Worm (Caenorhabditis elegans): ENCODE results near the gene Y54F10BM.9.

The Y54F10BM.9 gene

DNA sequence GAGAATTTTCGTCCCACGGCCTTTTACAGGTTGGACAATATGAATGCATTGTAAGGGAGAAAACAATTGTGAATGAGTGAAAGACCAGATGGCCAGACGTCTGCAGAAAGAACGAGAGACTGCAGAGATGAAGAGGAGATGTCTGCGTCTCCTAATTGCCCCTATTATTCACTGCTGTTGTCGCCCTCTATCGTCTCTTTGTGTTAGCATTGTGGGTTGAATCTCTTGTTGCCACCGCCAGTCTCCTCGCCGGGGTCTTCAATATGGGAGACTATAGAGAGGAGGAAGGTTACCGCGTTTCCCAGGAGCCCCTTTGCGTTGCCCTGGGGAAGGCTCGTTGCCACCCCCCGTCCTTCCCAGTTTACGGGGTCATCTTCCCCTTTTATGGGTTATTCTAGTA, at the start of gene Y54F10BM.9:
Y54F10BM.9 (minus strand) TSS at position 61 of the 400 bp plus-strand sequence.
- TF ChIP-seq mml-1 (tag; optimal IDR thresholded peaks at IDR 0.05) (no peak), nhr-25 (tag; optimal IDR thresholded peaks at IDR 0.05) (peak; percentile 3), nhr-12 (tag; optimal IDR thresholded peaks at IDR 0.05) (no peak), pha-4 (tag; optimal IDR thresholded peaks at IDR 0.05) (peak; percentile 61), hmg-11 (tag; optimal IDR thresholded peaks at IDR 0.05) (peak; percentile 63), ceh-28 (tag; optimal IDR thresholded peaks at IDR 0.05) (peak; percentile 19), nfya-1 (tag; optimal IDR thresholded peaks at IDR 0.05; ENCODE audit: insufficient read depth) (peak; percentile 56)

DNA sequence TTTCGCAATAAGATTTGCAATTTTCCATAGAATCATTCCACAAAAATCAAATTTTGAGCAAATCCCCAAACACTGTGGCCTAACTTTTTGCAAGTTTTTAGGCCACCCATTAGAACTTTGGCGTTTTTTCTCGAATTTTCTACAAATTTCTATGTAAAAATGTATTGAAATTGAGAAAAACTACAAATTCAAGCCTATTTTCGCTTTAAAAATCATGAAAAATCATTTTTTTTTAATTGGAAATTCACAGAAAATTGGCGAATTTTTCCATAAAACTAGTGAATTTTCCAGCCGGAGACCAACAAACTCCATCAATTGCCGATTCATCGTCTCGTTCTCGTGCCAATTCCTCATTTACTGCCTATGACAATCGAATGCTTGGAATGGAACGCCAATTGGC, 45.2 kb upstream of the Y54F10BM.9 start:
- TF ChIP-seq ztf-4 (tag; optimal IDR thresholded peaks at IDR 0.05), result no peak
- TF ChIP-seq sea-2 (GFP tag; optimal IDR thresholded peaks at IDR 0.05), result no peak
- TF ChIP-seq pqm-1 (tag; optimal IDR thresholded peaks at IDR 0.05), result no peak
- TF ChIP-seq nhr-25 (tag; optimal IDR thresholded peaks at IDR 0.05), result no peak
- no peak for TF ChIP-seq egl-27 (tag; optimal IDR thresholded peaks at IDR 0.05)
- TF ChIP-seq ama-1 (optimal IDR thresholded peaks at IDR 0.05), result no peak
- TF ChIP-seq nhr-28 (tag; optimal IDR thresholded peaks at IDR 0.05), result no peak
- no peak for TF ChIP-seq ceh-16 (tag; optimal IDR thresholded peaks at IDR 0.05)
- no peak for TF ChIP-seq jun-1 (tag; optimal IDR thresholded peaks at IDR 0.05)
- no peak for TF ChIP-seq pha-4 (tag; optimal IDR thresholded peaks at IDR 0.05)
- no peak for TF ChIP-seq snpc-4 (tag; optimal IDR thresholded peaks at IDR 0.05)
- no peak for TF ChIP-seq unc-39 (tag; optimal IDR thresholded peaks at IDR 0.05)
- TF ChIP-seq zag-1 (tag; optimal IDR thresholded peaks at IDR 0.05), result no peak
- TF ChIP-seq R02D3.7 (tag; optimal IDR thresholded peaks at IDR 0.05), result no peak
- TF ChIP-seq lin-39 (tag; optimal IDR thresholded peaks at IDR 0.05), result no peak
- no peak for TF ChIP-seq mdl-1 (tag; optimal IDR thresholded peaks at IDR 0.05)
- no peak for TF ChIP-seq hmg-11 (tag; optimal IDR thresholded peaks at IDR 0.05)

- TF ChIP-seq lsy-12 (tag; optimal IDR thresholded peaks at IDR 0.05) (no peak), ceh-28 (tag; optimal IDR thresholded peaks at IDR 0.05) (no peak), nhr-12 (tag; optimal IDR thresholded peaks at IDR 0.05) (no peak)
Measured at ce11 chrIII:2347291-2347690, 42.6 kb upstream of the Y54F10BM.9 start, which contains the start of gene gip-1. TSS of gene gip-1 (plus strand) at chrIII:2347591.

DNA sequence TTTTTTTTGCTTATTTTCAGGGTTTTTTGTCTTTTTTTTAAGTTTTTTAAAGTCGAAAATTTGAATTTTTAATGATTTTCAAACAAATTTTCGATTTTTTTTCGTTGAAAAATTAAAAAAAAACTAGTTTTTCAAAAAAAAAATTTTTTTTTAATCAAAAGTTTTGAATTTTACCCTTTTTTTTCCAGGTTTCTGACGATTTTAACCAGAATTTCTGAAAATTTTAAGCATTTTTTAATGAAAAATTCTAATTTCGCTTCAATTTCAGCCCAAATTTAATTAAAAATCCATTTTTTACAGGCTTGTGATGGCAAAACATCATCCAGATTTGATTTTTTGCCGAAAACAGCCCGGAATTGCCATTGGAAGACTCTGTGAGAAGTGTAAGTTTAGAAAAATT, 38.5 kb upstream of the Y54F10BM.9 start, which contains the start of gene phf-5:
phf-5 (plus strand) TSS at position 301 of the 400 bp plus-strand sequence.
- TF ChIP-seq daf-12 (tag; optimal IDR thresholded peaks at IDR 0.05), result no peak
- TF ChIP-seq ZK546.5 (tag; optimal IDR thresholded peaks at IDR 0.05), result no peak
- no peak for TF ChIP-seq aly-2 (tag; optimal IDR thresholded peaks at IDR 0.05)
- TF ChIP-seq nhr-23 (tag; optimal IDR thresholded peaks at IDR 0.05), result no peak
- no peak for TF ChIP-seq egl-5 (tag; optimal IDR thresholded peaks at IDR 0.05)
- no peak for TF ChIP-seq nhr-76 (tag; optimal IDR thresholded peaks at IDR 0.05)
- no peak for TF ChIP-seq R02D3.7 (tag; optimal IDR thresholded peaks at IDR 0.05)
- TF ChIP-seq snpc-4 (tag; optimal IDR thresholded peaks at IDR 0.05), result no peak
- no peak for TF ChIP-seq mdl-1 (tag; optimal IDR thresholded peaks at IDR 0.05)
- no peak for TF ChIP-seq nhr-67 (tag; optimal IDR thresholded peaks at IDR 0.05)
- TF ChIP-seq eor-1 (tag; optimal IDR thresholded peaks at IDR 0.05), result no peak
- TF ChIP-seq ceh-82 (tag; optimal IDR thresholded peaks at IDR 0.05), result no peak
- no peak for TF ChIP-seq skn-1 (tag; optimal IDR thresholded peaks at IDR 0.05)
- TF ChIP-seq tbx-2 (tag; optimal IDR thresholded peaks at IDR 0.05), result no peak
- no peak for TF ChIP-seq ama-1 (optimal IDR thresholded peaks at IDR 0.05)
- TF ChIP-seq ztf-11 (tag; optimal IDR thresholded peaks at IDR 0.05), result no peak
- TF ChIP-seq jun-1 (tag; optimal IDR thresholded peaks at IDR 0.05), result no peak
- no peak for TF ChIP-seq sea-2 (GFP tag; optimal IDR thresholded peaks at IDR 0.05)

- TF ChIP-seq ceh-9 (tag; optimal IDR thresholded peaks at IDR 0.05), result no peak
- TF ChIP-seq snpc-4 (tag; optimal IDR thresholded peaks at IDR 0.05), result no peak
- TF ChIP-seq nhr-25 (tag; optimal IDR thresholded peaks at IDR 0.05), result no peak
- TF ChIP-seq hmg-11 (tag; optimal IDR thresholded peaks at IDR 0.05), result peak; percentile 8
- no peak for TF ChIP-seq jun-1 (tag; optimal IDR thresholded peaks at IDR 0.05)
- TF ChIP-seq lin-39 (tag; optimal IDR thresholded peaks at IDR 0.05), result peak; percentile 2
- no peak for TF ChIP-seq nhr-237 (tag; optimal IDR thresholded peaks at IDR 0.05)
- no peak for TF ChIP-seq fkh-2 (tag; optimal IDR thresholded peaks at IDR 0.05)
- no peak for TF ChIP-seq mml-1 (tag; optimal IDR thresholded peaks at IDR 0.05)
- TF ChIP-seq fos-1 (tag; optimal IDR thresholded peaks at IDR 0.05), result no peak
- no peak for TF ChIP-seq fkh-10 (GFP tag; optimal IDR thresholded peaks at IDR 0.05)
- TF ChIP-seq ceh-82 (tag; optimal IDR thresholded peaks at IDR 0.05), result no peak
- TF ChIP-seq unc-39 (tag; optimal IDR thresholded peaks at IDR 0.05), result no peak
- TF ChIP-seq ZK546.5 (tag; optimal IDR thresholded peaks at IDR 0.05), result no peak
- peak; percentile 30 for TF ChIP-seq nfya-1 (tag; optimal IDR thresholded peaks at IDR 0.05; ENCODE audit: insufficient read depth)
- no peak for TF ChIP-seq sea-2 (GFP tag; optimal IDR thresholded peaks at IDR 0.05)
- TF ChIP-seq lin-15B (tag; optimal IDR thresholded peaks at IDR 0.05), result peak; percentile 73
- TF ChIP-seq R02D3.7 (tag; optimal IDR thresholded peaks at IDR 0.05), result no peak
- no peak for TF ChIP-seq aly-2 (tag; optimal IDR thresholded peaks at IDR 0.05)
- no peak for TF ChIP-seq nhr-28 (tag; optimal IDR thresholded peaks at IDR 0.05)
Measured at ce11 chrIII:2331033-2331625, 26.4 kb upstream of the Y54F10BM.9 start, which contains the start of the genes Y54F10BM.13 and ppm-1.D. TSS of gene Y54F10BM.13 (minus strand) at chrIII:2331083. TSS of gene ppm-1.D (plus strand) at chrIII:2331572.

Measured in whole organism, L3 larva.